Fruit fly (Drosophila melanogaster) whole organism, embryonic: ENCODE results near the gene Rab3GAP1.

Source experiments
- CG10267 ChIP-seq: fragments of 200-800 bp; sonication (Bioruptor generic); optimal IDR thresholded peaks from 2 replicates; lab custom pipeline; 2018; ENCODE audit warnings: missing biosample characterization, mild to moderate bottlenecking, missing genetic modification characterization, moderate library complexity
- CG10654 ChIP-seq: fragments of 200-800 bp; sonication (Bioruptor generic); optimal IDR thresholded peaks from 2 replicates; lab custom pipeline; 2016; ENCODE audit warnings: missing biosample characterization, missing genetic modification characterization
- CG12744 ChIP-seq: fragments of 200-800 bp; sonication (Bioruptor generic); optimal IDR thresholded peaks from 2 replicates; lab custom pipeline; 2016; ENCODE audit warnings: missing biosample characterization, missing genetic modification characterization
- CG12942 ChIP-seq: fragments of 200-800 bp; sonication (Bioruptor generic); optimal IDR thresholded peaks from 3 replicates; lab custom pipeline; 2016; ENCODE audit warnings: missing biosample characterization, missing genetic modification characterization
- CG13287 ChIP-seq: fragments of 200-800 bp; sonication (Bioruptor generic); IDR thresholded peaks from 2 replicates; pipeline ENCODE4 v1.3.6; 2022; ENCODE audit warnings: missing biosample characterization, missing genetic modification characterization; ENCODE audit not compliant: partially characterized antibody
- CG13775 ChIP-seq: fragments of 200-800 bp; sonication (Bioruptor generic); optimal IDR thresholded peaks from 3 replicates; lab custom pipeline; 2017; ENCODE audit warnings: missing biosample characterization, mild to moderate bottlenecking, missing genetic modification characterization
- CG17612 ChIP-seq: fragments of 200-800 bp; sonication (Bioruptor generic); IDR thresholded peaks from 2 replicates; pipeline ENCODE4 v1.3.6; 2022; ENCODE audit warnings: missing biosample characterization, missing genetic modification characterization
- CG1832 ChIP-seq: fragments of 200-800 bp; sonication (Bioruptor generic); optimal IDR thresholded peaks from 2 replicates; lab custom pipeline; 2017; ENCODE audit warnings: missing biosample characterization, mild to moderate bottlenecking, missing genetic modification characterization, inconsistent platforms
- CG2129 ChIP-seq: fragments of 200-800 bp; sonication (Bioruptor generic); IDR thresholded peaks from 2 replicates; pipeline ENCODE4 v1.3.6; 2022; ENCODE audit warnings: missing biosample characterization, missing genetic modification characterization; ENCODE audit not compliant: partially characterized antibody
- CG2199 ChIP-seq: fragments of 200-800 bp; sonication (Bioruptor generic); IDR thresholded peaks from 3 replicates; pipeline ENCODE4 v1.3.6; 2022; ENCODE audit warnings: missing biosample characterization, missing genetic modification characterization
- CG30431 ChIP-seq: fragments of 200-800 bp; sonication (Bioruptor generic); optimal IDR thresholded peaks from 2 replicates; lab custom pipeline; 2017; ENCODE audit warnings: missing biosample characterization, missing genetic modification characterization
- CG31441 ChIP-seq: fragments of 200-800 bp; sonication (Bioruptor generic); IDR thresholded peaks from 2 replicates; pipeline ENCODE4 v1.3.6; 2022; ENCODE audit warnings: missing biosample characterization, missing genetic modification characterization
- CG3847 ChIP-seq: fragments of 200-800 bp; sonication (Bioruptor generic); IDR thresholded peaks from 2 replicates; pipeline ENCODE4 v1.3.6; 2022; ENCODE audit warnings: missing biosample characterization, missing genetic modification characterization
- CG6791 ChIP-seq: fragments of 200-800 bp; sonication (Bioruptor generic); IDR thresholded peaks from 3 replicates; pipeline ENCODE4 v1.3.6; 2022; ENCODE audit warnings: missing biosample characterization, missing genetic modification characterization; ENCODE audit not compliant: partially characterized antibody
- CG7357 ChIP-seq: fragments of 200-800 bp; sonication (Bioruptor generic); IDR thresholded peaks from 3 replicates; pipeline ENCODE4 v1.3.6; 2022; ENCODE audit warnings: missing biosample characterization, missing genetic modification characterization
- CG7786 ChIP-seq: fragments of 200-800 bp; sonication (Bioruptor generic); optimal IDR thresholded peaks from 2 replicates; lab custom pipeline; 2016; ENCODE audit warnings: missing biosample characterization, missing genetic modification characterization
- CG8924 ChIP-seq: fragments of 200-800 bp; optimal IDR thresholded peaks from 3 replicates; lab custom pipeline; 2019; ENCODE audit warnings: missing biosample characterization, mild to moderate bottlenecking, missing genetic modification characterization, moderate library complexity
- CG9797 ChIP-seq: fragments of 200-800 bp; sonication (Bioruptor generic); optimal IDR thresholded peaks from 3 replicates; lab custom pipeline; 2018; ENCODE audit warnings: missing biosample characterization, mild to moderate bottlenecking, missing genetic modification characterization
- D19A ChIP-seq: fragments of 200-800 bp; optimal IDR thresholded peaks from 3 replicates; lab custom pipeline; 2019; ENCODE audit warnings: missing biosample characterization, mild to moderate bottlenecking, missing genetic modification characterization, moderate library complexity
- Fer1 ChIP-seq: fragments of 200-800 bp; sonication (Bioruptor generic); optimal IDR thresholded peaks from 2 replicates; lab custom pipeline; 2017; ENCODE audit warnings: missing biosample characterization, mild to moderate bottlenecking, missing genetic modification characterization
- Hmr ChIP-seq: fragments of 200-800 bp; sonication (Bioruptor generic); optimal IDR thresholded peaks from 3 replicates; lab custom pipeline; 2017; ENCODE audit warnings: mild to moderate bottlenecking, missing biosample characterization, missing genetic modification reagents, missing genetic modification characterization
- Nf-YB ChIP-seq: fragments of 200-800 bp; sonication (Bioruptor generic); optimal IDR thresholded peaks from 3 replicates; lab custom pipeline; 2019; ENCODE audit warnings: missing biosample characterization, mild to moderate bottlenecking, missing genetic modification characterization, moderate library complexity
- Scr ChIP-seq: fragments of 200-800 bp; sonication (Bioruptor generic); IDR thresholded peaks from 2 replicates; pipeline ENCODE4 v1.3.6; 2022; ENCODE audit warnings: missing biosample characterization, missing genetic modification characterization; ENCODE audit not compliant: partially characterized antibody
- Tbp ChIP-seq: fragments of >200 bp; optimal IDR thresholded peaks from 2 replicates; lab custom pipeline; 2018; ENCODE audit warnings: missing biosample characterization, missing genetic modification characterization
- ac ChIP-seq: fragments of 200-800 bp; sonication (Bioruptor generic); optimal IDR thresholded peaks from 3 replicates; lab custom pipeline; 2017; ENCODE audit warnings: missing biosample characterization, mild to moderate bottlenecking, missing genetic modification characterization
- bigmax ChIP-seq: fragments of 200-800 bp; sonication (Bioruptor generic); optimal IDR thresholded peaks from 2 replicates; lab custom pipeline; 2018; ENCODE audit warnings: missing biosample characterization, mild to moderate bottlenecking, missing genetic modification characterization
- dati ChIP-seq: fragments of 200-800 bp; sonication (Bioruptor generic); IDR thresholded peaks from 2 replicates; pipeline ENCODE4 v1.3.6; 2022; ENCODE audit warnings: missing biosample characterization, missing genetic modification characterization
- ewg ChIP-seq: fragments of 200-800 bp; sonication (Bioruptor generic); optimal IDR thresholded peaks from 3 replicates; lab custom pipeline; 2017; ENCODE audit warnings: mild to moderate bottlenecking, missing biosample characterization, missing genetic modification reagents, missing genetic modification characterization
- eyg ChIP-seq: fragments of 200-800 bp; sonication (Bioruptor generic); optimal IDR thresholded peaks from 3 replicates; lab custom pipeline; 2016; ENCODE audit warnings: missing biosample characterization, missing genetic modification characterization
- fd96Cb ChIP-seq: fragments of 200-800 bp; sonication (Bioruptor generic); optimal IDR thresholded peaks from 2 replicates; lab custom pipeline; 2018; ENCODE audit warnings: missing biosample characterization, mild to moderate bottlenecking, missing genetic modification characterization, moderate library complexity
- ftz-f1 ChIP-seq: fragments of 200-800 bp; sonication (Bioruptor generic); optimal IDR thresholded peaks from 2 replicates; lab custom pipeline; 2016; ENCODE audit warnings: missing biosample characterization, missing genetic modification characterization
- fu2 ChIP-seq: fragments of 200-800 bp; sonication (Bioruptor generic); optimal IDR thresholded peaks from 2 replicates; lab custom pipeline; 2016; ENCODE audit warnings: missing biosample characterization, missing genetic modification characterization
- gce ChIP-seq: fragments of 200-800 bp; sonication (Bioruptor generic); IDR thresholded peaks from 3 replicates; pipeline ENCODE4 v1.3.6; 2022; ENCODE audit warnings: missing biosample characterization, missing genetic modification characterization
- jing ChIP-seq: fragments of 200-800 bp; sonication (Bioruptor generic); optimal IDR thresholded peaks from 2 replicates; lab custom pipeline; 2018; ENCODE audit warnings: missing biosample characterization, mild to moderate bottlenecking, missing genetic modification characterization
- klu ChIP-seq: fragments of 200-800 bp; sonication (Bioruptor generic); IDR thresholded peaks from 2 replicates; pipeline ENCODE4 v1.3.6; 2022; ENCODE audit warnings: missing biosample characterization, missing genetic modification characterization
- knrl ChIP-seq: fragments of 200-800 bp; sonication (Bioruptor generic); IDR thresholded peaks from 3 replicates; pipeline ENCODE4 v1.3.6; 2022; ENCODE audit warnings: missing biosample characterization, missing genetic modification characterization; ENCODE audit not compliant: partially characterized antibody
- nerfin-1 ChIP-seq: fragments of 200-800 bp; sonication (Bioruptor generic); optimal IDR thresholded peaks from 3 replicates; lab custom pipeline; 2019; ENCODE audit warnings: missing biosample characterization, mild to moderate bottlenecking, missing genetic modification characterization, moderate library complexity
- pan ChIP-seq, 4 experiments: fragments of >200 bp in 3 of 4; fragments of 200-800 bp in 1 of 4; sonication (Bioruptor generic) in 1 of 4; optimal IDR thresholded peaks in 3 of 4; IDR thresholded peaks in 1 of 4; 2 replicates each; pipeline versions ENCODE4 v1.3.6 to Lab custom; 2017 to 2022; ENCODE audit warnings: missing biosample characterization in 2 of 4, missing genetic modification characterization in 2 of 4, mixed read lengths in 1 of 4
- prd ChIP-seq, 3 experiments: fragments of >200 bp in 2 of 3; fragments of 200-800 bp in 1 of 3; sonication (Bioruptor generic) in 1 of 3; optimal IDR thresholded peaks in 2 of 3; IDR thresholded peaks in 1 of 3; 2 replicates in 2 of 3; 3 replicates in 1 of 3; pipeline versions ENCODE4 v1.3.6 to Lab custom; 2017 to 2022; ENCODE audit warnings: missing biosample characterization in 1 of 3, missing genetic modification characterization in 1 of 3
- sc ChIP-seq, 3 experiments: fragments of >200 bp in 2 of 3; fragments of 200-800 bp in 1 of 3; sonication (Bioruptor generic) in 1 of 3; optimal IDR thresholded peaks; 2 replicates in 2 of 3; 3 replicates in 1 of 3; lab custom pipeline; 2017; ENCODE audit warnings: mild to moderate bottlenecking in 1 of 3, missing biosample characterization in 1 of 3, missing genetic modification characterization in 1 of 3, missing genetic modification reagents in 1 of 3
- sqz ChIP-seq: fragments of 200-800 bp; sonication (Bioruptor generic); optimal IDR thresholded peaks from 3 replicates; lab custom pipeline; 2018; ENCODE audit warnings: missing biosample characterization, mild to moderate bottlenecking, missing genetic modification characterization
- ssp ChIP-seq: fragments of 200-800 bp; sonication (Bioruptor generic); IDR thresholded peaks from 2 replicates; pipeline ENCODE4 v1.3.6; 2022; ENCODE audit warnings: missing biosample characterization, missing genetic modification characterization
- tap ChIP-seq: fragments of 200-800 bp; optimal IDR thresholded peaks from 3 replicates; lab custom pipeline; 2019; ENCODE audit warnings: missing biosample characterization, mild to moderate bottlenecking, missing genetic modification characterization, moderate library complexity
- tin ChIP-seq: fragments of 200-800 bp; sonication (Bioruptor generic); optimal IDR thresholded peaks from 3 replicates; lab custom pipeline; 2016; ENCODE audit warnings: missing biosample characterization, missing genetic modification characterization
- tup ChIP-seq: fragments of 200-800 bp; sonication (Bioruptor generic); optimal IDR thresholded peaks from 2 replicates; lab custom pipeline; 2016; ENCODE audit warnings: missing biosample characterization, mild to moderate bottlenecking, missing genetic modification characterization, moderate library complexity
- twi ChIP-seq: fragments of 200-800 bp; optimal IDR thresholded peaks from 2 replicates; lab custom pipeline; 2019; ENCODE audit warnings: missing biosample characterization, mild to moderate bottlenecking, missing genetic modification characterization, moderate library complexity
- unc-4 ChIP-seq: fragments of 200-800 bp; sonication (Bioruptor generic); IDR thresholded peaks from 2 replicates; pipeline ENCODE4 v1.3.6; 2022; ENCODE audit warnings: missing biosample characterization, missing genetic modification characterization; ENCODE audit not compliant: partially characterized antibody
- z ChIP-seq: fragments of 200-800 bp; sonication (Bioruptor generic); IDR thresholded peaks from 3 replicates; pipeline ENCODE4 v1.3.6; 2022; ENCODE audit warnings: missing biosample characterization, missing genetic modification characterization

Gene Rab3GAP1

DNA sequence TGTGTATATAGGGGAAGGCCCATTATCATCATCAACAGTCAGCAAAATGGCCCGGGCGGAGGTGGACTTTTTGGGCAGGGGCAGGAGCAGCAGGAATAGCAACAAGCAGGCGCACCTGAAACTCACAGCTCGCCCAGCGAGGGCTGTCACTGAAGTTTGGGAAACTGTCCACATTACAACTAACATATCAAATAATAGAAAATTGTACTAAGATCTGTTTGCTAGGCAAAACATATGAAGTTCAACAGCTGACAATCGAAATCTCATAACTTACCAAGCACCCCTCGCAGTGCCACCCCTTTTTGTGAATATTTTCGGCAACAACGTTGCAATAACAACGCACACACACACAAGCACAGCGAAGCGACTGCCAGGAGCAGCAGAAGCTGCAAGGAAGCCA, 13.8 kb upstream of the Rab3GAP1 start (continued):
- peak; percentile 66; the same call in 2 of the 3 replicates for TF ChIP-seq CG7357 (GFP tag; lab: Robert Waterston, UW)
- peak; percentile 66 for TF ChIP-seq fu2
- TF ChIP-seq CG30431 (GFP tag; lab: Kevin White, UChicago), result peak; percentile 34
- peak; percentile 52 for TF ChIP-seq eyg (GFP tag; lab: Kevin White, UChicago)
- peak; percentile 25 for TF ChIP-seq CG12744 (GFP tag; lab: Kevin White, UChicago)
- TF ChIP-seq CG7786 (GFP tag; lab: Kevin White, UChicago), result peak; percentile 79
- TF ChIP-seq ewg (GFP tag; lab: Kevin White, UChicago), result peak; percentile 73
- no peak for TF ChIP-seq Scr (GFP tag; lab: Robert Waterston, UW)
- TF ChIP-seq bigmax, result no peak
- TF ChIP-seq tap (tag; lab: Kevin White, UChicago), result peak; percentile 61
- TF ChIP-seq sc (optimal IDR thresholded peaks at IDR 0.05; lab: Kevin White, UChicago), result no peak
- TF ChIP-seq sc (GFP tag; optimal IDR thresholded peaks at IDR 0.05; lab: Kevin White, UChicago), result peak; percentile 41
- TF ChIP-seq twi, result no peak
- no peak; the same call in 1 of the 2 replicates for TF ChIP-seq dati (GFP tag; lab: Robert Waterston, UW)
- TF ChIP-seq Hmr (GFP tag; lab: Kevin White, UChicago), result peak; percentile 87
- no peak for TF ChIP-seq ftz-f1 (GFP tag; lab: Kevin White, UChicago)
- TF ChIP-seq CG10654 (GFP tag; lab: Kevin White, UChicago), result peak; percentile 35
- TF ChIP-seq klu (GFP tag; lab: Robert Waterston, UW), result peak; percentile 70
- no peak for TF ChIP-seq CG1832 (GFP tag; lab: Kevin White, UChicago)
- peak; percentile 68 for TF ChIP-seq CG12942
- no peak for TF ChIP-seq CG6791 (GFP tag; lab: Robert Waterston, UW)
- TF ChIP-seq knrl, result no peak
- TF ChIP-seq CG31441 (GFP tag; lab: Robert Waterston, UW), result peak; percentile 65
- peak; percentile 78; the same call in 1 of the 3 replicates for TF ChIP-seq gce (GFP tag; lab: Robert Waterston, UW)
- TF ChIP-seq tin (GFP tag; lab: Kevin White, UChicago), result peak; percentile 55
- peak; percentile 80 for TF ChIP-seq ssp (GFP tag; lab: Robert Waterston, UW)
- peak; percentile 75 for TF ChIP-seq CG8924 (tag; lab: Kevin White, UChicago)
- no peak for TF ChIP-seq pan (optimal IDR thresholded peaks at IDR 0.05; lab: Kevin White, UChicago)
- TF ChIP-seq pan (GFP tag; optimal IDR thresholded peaks at IDR 0.05 in 1 of 2, IDR thresholded peaks at IDR 0.05 in 1 of 2), result peak in 1 of 2 experiments; percentile 90
- TF ChIP-seq unc-4 (GFP tag; lab: Robert Waterston, UW), result no peak
- TF ChIP-seq Tbp (GFP tag; lab: Kevin White, UChicago), result no peak
- peak; percentile 43 for TF ChIP-seq jing (GFP tag; lab: Kevin White, UChicago)
- TF ChIP-seq CG17612, result peak; percentile 69; the same call in 1 of the 2 replicates
- TF ChIP-seq CG13287 (GFP tag; lab: Robert Waterston, UW), result no peak
- TF ChIP-seq CG2129 (GFP tag; lab: Robert Waterston, UW), result no peak
- TF ChIP-seq Fer1, result peak; percentile 83
- TF ChIP-seq tup (GFP tag; lab: Kevin White, UChicago), result peak; percentile 32
- 0 out of 3 replicates have a peak, but pooled peaks have one; percentile 31 for TF ChIP-seq CG2199 (GFP tag; lab: Robert Waterston, UW)
- TF ChIP-seq CG3847 (GFP tag; lab: Robert Waterston, UW), result peak; percentile 87
- TF ChIP-seq CG10267 (tag; lab: Kevin White, UChicago), result peak; percentile 24
- TF ChIP-seq CG13775 (GFP tag; lab: Kevin White, UChicago), result peak; percentile 31
- TF ChIP-seq Nf-YB (GFP tag; lab: Kevin White, UChicago), result no peak
- TF ChIP-seq ac (GFP tag; lab: Kevin White, UChicago), result no peak
- no peak for TF ChIP-seq CG9797
- peak; percentile 47 for TF ChIP-seq D19A
- TF ChIP-seq prd (optimal IDR thresholded peaks at IDR 0.05; lab: Kevin White, UChicago), result no peak
- peak; percentile 89 for TF ChIP-seq prd (GFP tag; IDR thresholded peaks at IDR 0.05; lab: Robert Waterston, UW)
- TF ChIP-seq nerfin-1 (tag; lab: Kevin White, UChicago), result peak; percentile 41
- peak; percentile 1 for TF ChIP-seq sqz (GFP tag; lab: Kevin White, UChicago)
- TF ChIP-seq fd96Cb (tag; lab: Kevin White, UChicago), result peak; percentile 63
- TF ChIP-seq z (GFP tag; lab: Robert Waterston, UW), result no peak
